Fruit fly (Drosophila melanogaster): ENCODE results near the gene Hsp27.

Gene Hsp27

dm6 chr3L:9420054-9420818 is 36.4 kb downstream of the Hsp27 start:
- TF ChIP-seq CG33017 (tag; optimal IDR thresholded peaks at IDR 0.05) (peak; percentile 96), CG7045 (GFP tag; optimal IDR thresholded peaks at IDR 0.05) (peak; percentile 95), kay (GFP tag; ENCODE audit: borderline replicate concordance) (peak; percentile 96), Hr96 (GFP tag; optimal IDR thresholded peaks at IDR 0.05) (peak; percentile 80), tj (GFP tag; optimal IDR thresholded peaks at IDR 0.05) (peak; percentile 94), cnc (optimal IDR thresholded peaks at IDR 0.05) (no peak), CG5204 (GFP tag; optimal IDR thresholded peaks at IDR 0.05) (peak; percentile 89), toe (GFP tag; optimal IDR thresholded peaks at IDR 0.05) (peak; percentile 58), pad (GFP tag; optimal IDR thresholded peaks at IDR 0.05) (peak; percentile 92), Crg-1 (GFP tag; optimal IDR thresholded peaks at IDR 0.05) (peak; percentile 87), CG14711 (tag; optimal IDR thresholded peaks at IDR 0.05) (peak; percentile 91), cic (GFP tag; optimal IDR thresholded peaks at IDR 0.05) (peak; percentile 87), CG11617 (GFP tag; optimal IDR thresholded peaks at IDR 0.05) (peak; percentile 95), bab1 (GFP tag; optimal IDR thresholded peaks at IDR 0.05) (peak; percentile 98), Clk (GFP tag; optimal IDR thresholded peaks at IDR 0.05) (peak; percentile 61), CG1620 (GFP tag; optimal IDR thresholded peaks at IDR 0.05) (peak; percentile 84), Mnt (GFP tag; optimal IDR thresholded peaks at IDR 0.05) (peak; percentile 89), ovo (GFP tag; optimal IDR thresholded peaks at IDR 0.05) (peak; percentile 84), CG7101 (tag; optimal IDR thresholded peaks at IDR 0.05) (peak; percentile 95), CG12768 (GFP tag; optimal IDR thresholded peaks at IDR 0.05) (peak; percentile 88)

dm6 chr3L:9420819-9421130 is 36.9 kb downstream of the Hsp27 start:
- TF ChIP-seq CG7101 (tag; optimal IDR thresholded peaks at IDR 0.05): no peak
- TF ChIP-seq cnc (optimal IDR thresholded peaks at IDR 0.05): peak; percentile 71 to 73

- no peak for TF ChIP-seq CG5204 (GFP tag; optimal IDR thresholded peaks at IDR 0.05)
- TF ChIP-seq tj (GFP tag; optimal IDR thresholded peaks at IDR 0.05): peak; percentile 33
- TF ChIP-seq ovo (GFP tag; optimal IDR thresholded peaks at IDR 0.05): peak; percentile 26
- TF ChIP-seq cic (GFP tag; optimal IDR thresholded peaks at IDR 0.05): peak; percentile 32
Measured at dm6 chr3L:9421621-9422020, 37.8 kb downstream of the Hsp27 start.

- TF ChIP-seq cnc (optimal IDR thresholded peaks at IDR 0.05) (peak in 1 of 2 experiments; percentile 62), CG7101 (tag; optimal IDR thresholded peaks at IDR 0.05) (no peak), ovo (GFP tag; optimal IDR thresholded peaks at IDR 0.05) (no peak), CG33017 (tag; optimal IDR thresholded peaks at IDR 0.05) (no peak), Crg-1 (GFP tag; optimal IDR thresholded peaks at IDR 0.05) (no peak), cic (GFP tag; optimal IDR thresholded peaks at IDR 0.05) (no peak), tj (GFP tag; optimal IDR thresholded peaks at IDR 0.05) (no peak), toe (GFP tag; optimal IDR thresholded peaks at IDR 0.05) (no peak), CG1620 (GFP tag; optimal IDR thresholded peaks at IDR 0.05) (no peak)
Measured at dm6 chr3L:9422135-9422534, 38.3 kb downstream of the Hsp27 start.

- TF ChIP-seq cnc (optimal IDR thresholded peaks at IDR 0.05): no peak
- TF ChIP-seq Clk (GFP tag; optimal IDR thresholded peaks at IDR 0.05): peak; percentile 98
- TF ChIP-seq cic (GFP tag; optimal IDR thresholded peaks at IDR 0.05): peak; percentile 97
- peak; percentile 98 for TF ChIP-seq CG14711 (tag; optimal IDR thresholded peaks at IDR 0.05)
- peak; percentile 99 for TF ChIP-seq CG5204 (GFP tag; optimal IDR thresholded peaks at IDR 0.05)
- TF ChIP-seq CG7101 (tag; optimal IDR thresholded peaks at IDR 0.05): peak; percentile 99
- peak; percentile 100 for TF ChIP-seq kay (GFP tag; ENCODE audit: borderline replicate concordance)
- TF ChIP-seq CG1620 (GFP tag; optimal IDR thresholded peaks at IDR 0.05): peak; percentile 97
- peak; percentile 99 for TF ChIP-seq bab1 (GFP tag; optimal IDR thresholded peaks at IDR 0.05)
- peak; percentile 94 for TF ChIP-seq pad (GFP tag; optimal IDR thresholded peaks at IDR 0.05)
- peak; percentile 97 for TF ChIP-seq Mnt (GFP tag; optimal IDR thresholded peaks at IDR 0.05)
- peak; percentile 99 for TF ChIP-seq CG7045 (GFP tag; optimal IDR thresholded peaks at IDR 0.05)
- peak; percentile 99 for TF ChIP-seq CG11617 (GFP tag; optimal IDR thresholded peaks at IDR 0.05)
- TF ChIP-seq toe (GFP tag; optimal IDR thresholded peaks at IDR 0.05): peak; percentile 98
- peak; percentile 98 for TF ChIP-seq Hr96 (GFP tag; optimal IDR thresholded peaks at IDR 0.05)
- TF ChIP-seq tj (GFP tag; optimal IDR thresholded peaks at IDR 0.05): peak; percentile 96
- peak; percentile 96 for TF ChIP-seq ovo (GFP tag; optimal IDR thresholded peaks at IDR 0.05)
- TF ChIP-seq Crg-1 (GFP tag; optimal IDR thresholded peaks at IDR 0.05): peak; percentile 92
- TF ChIP-seq CG12768 (GFP tag; optimal IDR thresholded peaks at IDR 0.05): peak; percentile 99
- peak; percentile 100 for TF ChIP-seq CG33017 (tag; optimal IDR thresholded peaks at IDR 0.05)
Measured at dm6 chr3L:9422636-9423419, 39.0 kb downstream of the Hsp27 start, which contains the start of gene aay. TSS of gene aay (plus strand) at chr3L:9423253.

dm6 chr3L:9423757-9424527 is 40.1 kb downstream of the Hsp27 start:
- TF ChIP-seq Mnt (GFP tag; optimal IDR thresholded peaks at IDR 0.05) (peak; percentile 50), CG12768 (GFP tag; optimal IDR thresholded peaks at IDR 0.05) (peak; percentile 33), cnc (optimal IDR thresholded peaks at IDR 0.05) (no peak), bab1 (GFP tag; optimal IDR thresholded peaks at IDR 0.05) (no peak), toe (GFP tag; optimal IDR thresholded peaks at IDR 0.05) (no peak), cic (GFP tag; optimal IDR thresholded peaks at IDR 0.05) (peak; percentile 77)
